Worm (Caenorhabditis elegans): ENCODE results near the gene C24D10.5.

- no peak for TF ChIP-seq ztf-11 (tag; optimal IDR thresholded peaks at IDR 0.05)
- TF ChIP-seq nhr-237 (tag; optimal IDR thresholded peaks at IDR 0.05), result no peak
- TF ChIP-seq lin-15B (tag; optimal IDR thresholded peaks at IDR 0.05), result no peak
- TF ChIP-seq nhr-11 (tag; optimal IDR thresholded peaks at IDR 0.05), result no peak
- no peak for TF ChIP-seq hlh-30 (tag; optimal IDR thresholded peaks at IDR 0.05; ENCODE audit: insufficient read depth)
- no peak for TF ChIP-seq nhr-42 (GFP tag; IDR thresholded peaks at IDR 0.05)
- TF ChIP-seq ceh-82 (tag; optimal IDR thresholded peaks at IDR 0.05), result no peak
- TF ChIP-seq daf-19 (GFP tag; conservative IDR thresholded peaks at IDR 0.05), result no peak
- no peak for TF ChIP-seq pha-4 (GFP tag; IDR thresholded peaks at IDR 0.05)
- no peak for TF ChIP-seq pha-4 (tag; optimal IDR thresholded peaks at IDR 0.05)
- no peak for TF ChIP-seq pqm-1 (tag; optimal IDR thresholded peaks at IDR 0.05)
- no peak for TF ChIP-seq ces-1 (GFP tag; optimal IDR thresholded peaks at IDR 0.05)
- TF ChIP-seq nhr-6 (tag; optimal IDR thresholded peaks at IDR 0.05), result no peak
- no peak for TF ChIP-seq jun-1 (tag; optimal IDR thresholded peaks at IDR 0.05)
Measured at ce11 chrIV:5173032-5173431, 23.1 kb downstream of the C24D10.5 start, which contains the start of gene lam-1.
